Worm (Caenorhabditis elegans): ENCODE results near the gene nrde-2.

nrde-2 gene

ce11 chrII:10248355-10249041 is 1.1 kb upstream of the nrde-2 start, which contains the start of gene atad-3 (continued):
- TF ChIP-seq lin-26 (GFP tag; IDR thresholded peaks at IDR 0.05) (peak; percentile 95), ceh-100 (GFP tag; IDR thresholded peaks at IDR 0.05) (peak; percentile 100), F52B5.7 (tag; optimal IDR thresholded peaks at IDR 0.05) (no peak), sea-2 (GFP tag; IDR thresholded peaks at IDR 0.05) (0 out of 2 replicates have a peak, but pooled peaks have one; percentile 22), snpc-4 (GFP tag; optimal IDR thresholded peaks at IDR 0.05) (peak; percentile 23), snpc-4 (tag; optimal IDR thresholded peaks at IDR 0.05) (peak; percentile 21 to 69 (median 52)), lin-40 (tag; optimal IDR thresholded peaks at IDR 0.05) (peak; percentile 73), ceh-91 (GFP tag; IDR thresholded peaks at IDR 0.05) (peak; percentile 93), chd-7 (tag; optimal IDR thresholded peaks at IDR 0.05) (peak; percentile 83), madf-3 (GFP tag; IDR thresholded peaks at IDR 0.05) (peak; percentile 94), hmg-20 (GFP tag; IDR thresholded peaks at IDR 0.05) (peak; percentile 87), let-607 (tag; optimal IDR thresholded peaks at IDR 0.05) (peak in 1 of 2 experiments; percentile 63), dpl-1 (GFP tag; optimal IDR thresholded peaks at IDR 0.05) (peak; percentile 24), Y95B8A.8 (GFP tag; IDR thresholded peaks at IDR 0.05) (peak; percentile 97), F57A8.1 (GFP tag; optimal IDR thresholded peaks at IDR 0.05) (no peak), ceh-40 (GFP tag; IDR thresholded peaks at IDR 0.05) (peak; percentile 78; the same call in 1 of the 2 replicates), dox-1 (GFP tag; IDR thresholded peaks at IDR 0.05) (peak; percentile 98), lsl-1 (GFP tag; optimal IDR thresholded peaks at IDR 0.05) (peak; percentile 66)

ce11 chrII:10247154-10247553 is 284 bp downstream of the nrde-2 start:
- TF ChIP-seq tbx-9 (tag; optimal IDR thresholded peaks at IDR 0.05; ENCODE audit: borderline replicate concordance) (no peak), Y53G8AR.9 (GFP tag; conservative IDR thresholded peaks at IDR 0.05) (0 out of 2 replicates have a peak, but pooled peaks have one; percentile 17), madf-8 (GFP tag; conservative IDR thresholded peaks at IDR 0.05) (no peak), tbp1 (GFP tag; optimal IDR thresholded peaks at IDR 0.05) (no peak), attf-3 (GFP tag; conservative IDR thresholded peaks at IDR 0.05) (no peak), zfh-2 (GFP tag; conservative IDR thresholded peaks at IDR 0.05) (no peak), xnd-1 (tag; optimal IDR thresholded peaks at IDR 0.05) (no peak), sea-2 (GFP tag; IDR thresholded peaks at IDR 0.05) (no peak), cebp-1 (GFP tag; IDR thresholded peaks at IDR 0.05) (no peak), cebp-1 (tag; optimal IDR thresholded peaks at IDR 0.05) (peak; percentile 13), ztf-6 (GFP tag; IDR thresholded peaks at IDR 0.05) (no peak), B0261.1 (tag; optimal IDR thresholded peaks at IDR 0.05) (no peak), egl-18 (GFP tag; IDR thresholded peaks at IDR 0.05) (0 out of 2 replicates have a peak, but pooled peaks have one; percentile 42), lin-40 (tag; optimal IDR thresholded peaks at IDR 0.05) (no peak), unc-62 (GFP tag; optimal IDR thresholded peaks at IDR 0.05) (no peak), F10E7.11 (tag; optimal IDR thresholded peaks at IDR 0.05) (peak; percentile 43), lag-1 (GFP tag; IDR thresholded peaks at IDR 0.05) (no peak), hlh-12 (tag; optimal IDR thresholded peaks at IDR 0.05) (no peak), zim-3 (tag; optimal IDR thresholded peaks at IDR 0.05) (no peak), somi-1 (GFP tag; optimal IDR thresholded peaks at IDR 0.05) (no peak), ekl-4 (GFP tag; IDR thresholded peaks at IDR 0.05) (0 out of 2 replicates have a peak, but pooled peaks have one; percentile 7), B0336.3 (GFP tag; IDR thresholded peaks at IDR 0.05) (peak; percentile 15; the same call in 1 of the 2 replicates), dox-1 (GFP tag; IDR thresholded peaks at IDR 0.05) (no peak), F33H1.4 (GFP tag; IDR thresholded peaks at IDR 0.05) (no peak; the same call in 1 of the 2 replicates), madf-6 (GFP tag; IDR thresholded peaks at IDR 0.05) (peak; percentile 51), madf-3 (GFP tag; IDR thresholded peaks at IDR 0.05) (peak; percentile 67; the same call in 1 of the 2 replicates), ceh-58 (GFP tag; IDR thresholded peaks at IDR 0.05) (peak; percentile 70; the same call in 1 of the 2 replicates), snpc-4 (GFP tag; optimal IDR thresholded peaks at IDR 0.05) (no peak), snpc-4 (tag; optimal IDR thresholded peaks at IDR 0.05) (no peak), egl-44 (GFP tag; IDR thresholded peaks at IDR 0.05) (no peak), T07F8.4 (tag; optimal IDR thresholded peaks at IDR 0.05) (no peak), snpc-3.4 (tag; optimal IDR thresholded peaks at IDR 0.05) (peak; percentile 8), F57C9.4 (tag; optimal IDR thresholded peaks at IDR 0.05) (no peak), fkh-3 (tag; optimal IDR thresholded peaks at IDR 0.05) (no peak)

Measured in whole organism, young adult.